Worm (Caenorhabditis elegans): ENCODE results near the gene atz-1.

ce11 chrIV:12360742-12361195, 15.2 kb downstream of the atz-1 start, which contains the start of gene sec-24.2:
- TF ChIP-seq fos-1 (tag; optimal IDR thresholded peaks at IDR 0.05) (no peak), nhr-12 (tag; optimal IDR thresholded peaks at IDR 0.05) (no peak), tbx-2 (tag; optimal IDR thresholded peaks at IDR 0.05) (no peak), fkh-2 (tag; optimal IDR thresholded peaks at IDR 0.05) (no peak), unc-62 (GFP tag; optimal IDR thresholded peaks at IDR 0.05) (no peak), R02D3.7 (tag; optimal IDR thresholded peaks at IDR 0.05) (no peak), nhr-237 (tag; optimal IDR thresholded peaks at IDR 0.05) (no peak)

Data from whole organism, L3 larva.